Worm (Caenorhabditis elegans) whole organism, L1 larva: Measurements from ENCODE around the gene F41E6.8.

Experiments
- F16B12.6 ChIP-seq: fragments of 150-350 bp; optimal IDR thresholded peaks from 2 replicates; lab custom pipeline; 2014; ENCODE audit warnings: missing biosample characterization, missing genetic modification characterization
- alr-1 ChIP-seq: fragments of 200-800 bp; sonication (Bioruptor generic); optimal IDR thresholded peaks from 2 replicates; lab custom pipeline; 2018; ENCODE audit warnings: borderline replicate concordance, mild to moderate bottlenecking, missing genetic modification characterization, missing compliant biosample characterization
- dsc-1 ChIP-seq: sonication (generic microtip); optimal IDR thresholded peaks from 2 replicates; lab custom pipeline; 2016; ENCODE audit warnings: mild to moderate bottlenecking, missing genetic modification characterization, missing compliant biosample characterization
- efl-1 ChIP-seq, 4 experiments: fragments of 150-350 bp; optimal IDR thresholded peaks in 3 of 4; peaks in 1 of 4; 1 replicate in 1 of 4; 2 replicates in 3 of 4; lab custom pipeline; 2014; ENCODE audit warnings: missing biosample characterization in 2 of 4, missing genetic modification characterization in 2 of 4, missing genetic modification reagents in 2 of 4
- fkh-10 ChIP-seq: sonication (generic microtip); optimal IDR thresholded peaks from 2 replicates; lab custom pipeline; 2017; ENCODE audit warnings: missing biosample characterization, missing genetic modification reagents, missing genetic modification characterization
- fkh-4 ChIP-seq: sonication (generic microtip); optimal IDR thresholded peaks from 2 replicates; lab custom pipeline; 2016; ENCODE audit warnings: missing compliant biosample characterization, missing genetic modification characterization, borderline replicate concordance
- grh-1 ChIP-seq: fragments of 200-800 bp; sonication (Bioruptor generic); IDR thresholded peaks from 2 replicates; pipeline ENCODE4 v1.3.6; 2022; ENCODE audit warnings: missing genetic modification reagents, missing genetic modification characterization, missing compliant biosample characterization
- lin-14 ChIP-seq: fragments of 200-800 bp; sonication (Bioruptor generic); optimal IDR thresholded peaks from 2 replicates; lab custom pipeline; 2018; ENCODE audit warnings: mild to moderate bottlenecking, missing genetic modification characterization, moderate library complexity, missing compliant biosample characterization
- nhr-12 ChIP-seq: sonication (generic microtip); optimal IDR thresholded peaks from 2 replicates; lab custom pipeline; 2017; ENCODE audit warnings: missing biosample characterization, missing genetic modification characterization
- rnt-1 ChIP-seq: sonication (generic microtip); optimal IDR thresholded peaks from 2 replicates; lab custom pipeline; 2016; ENCODE audit warnings: mild to moderate bottlenecking, missing genetic modification characterization, moderate library complexity, missing compliant biosample characterization
- snpc-4 ChIP-seq: fragments of 150-350 bp; optimal IDR thresholded peaks from 2 replicates; lab custom pipeline; 2014; ENCODE audit warnings: missing biosample characterization, missing genetic modification characterization
- sox-4 ChIP-seq: sonication (generic microtip); optimal IDR thresholded peaks from 2 replicates; lab custom pipeline; 2016; ENCODE audit warnings: missing genetic modification characterization, missing compliant biosample characterization
- tbx-2 ChIP-seq: sonication (generic microtip); optimal IDR thresholded peaks from 2 replicates; lab custom pipeline; 2016; ENCODE audit warnings: missing genetic modification characterization, missing compliant biosample characterization
- tlp-1 ChIP-seq: fragments of 150-350 bp; optimal IDR thresholded peaks from 2 replicates; lab custom pipeline; 2014; ENCODE audit warnings: missing biosample characterization, missing genetic modification characterization
- unc-86 ChIP-seq: sonication (generic microtip); optimal IDR thresholded peaks from 2 replicates; lab custom pipeline; 2016; ENCODE audit warnings: missing genetic modification characterization, missing compliant biosample characterization

Gene F41E6.8

DNA sequence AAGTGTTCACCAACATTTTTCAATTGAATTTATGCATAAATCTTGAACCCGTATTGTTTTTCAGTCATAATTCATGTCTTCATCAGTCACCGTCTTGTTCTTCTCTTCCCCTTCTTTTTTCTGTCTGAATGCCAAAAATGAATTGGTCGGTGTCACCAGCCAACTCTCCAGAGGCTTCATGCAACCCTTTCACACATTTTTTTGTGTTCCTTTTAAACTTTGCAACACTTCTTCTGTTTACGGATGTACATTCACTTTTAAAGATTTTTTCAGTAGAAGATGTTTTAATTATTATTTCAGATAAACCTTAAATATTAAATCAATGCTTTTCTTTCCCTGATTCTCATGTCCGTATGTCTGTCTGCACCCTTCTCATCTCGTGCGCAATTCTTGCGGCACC is 40.4 kb downstream of the F41E6.8 start, which contains the start of gene acr-16:
acr-16 (plus strand) TSS at position 301 of the 400 bp plus-strand sequence.
- TF ChIP-seq unc-86 (no peak), nhr-12 (no peak), snpc-4 (no peak), F16B12.6 (tag; lab: Kevin White, UChicago) (no peak), fkh-4 (tag; lab: Kevin White, UChicago) (no peak)

DNA sequence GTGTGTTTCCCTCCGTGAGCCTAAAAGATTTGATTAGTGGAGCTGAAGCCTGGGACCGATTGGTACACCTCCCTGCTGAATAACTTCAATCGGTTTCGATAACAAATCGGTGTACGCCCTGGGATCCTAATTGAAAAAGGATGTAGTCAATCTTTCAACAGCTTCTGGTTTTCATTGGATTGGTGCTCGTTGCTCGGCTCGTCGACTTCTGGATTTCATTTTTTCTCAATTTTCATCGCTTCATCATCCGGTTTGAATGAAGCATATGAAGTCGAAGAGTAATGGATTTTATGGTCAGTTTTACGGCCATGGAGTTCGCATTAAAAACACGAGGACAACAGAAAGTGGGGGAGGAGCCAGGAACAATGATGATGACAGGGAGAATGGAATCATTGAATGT is 45.4 kb downstream of the F41E6.8 start:
- TF ChIP-seq tbx-2 (tag; lab: Kevin White, UChicago) (peak; percentile 27), dsc-1 (tag; lab: Kevin White, UChicago) (peak; percentile 99), fkh-10 (no peak), fkh-4 (tag; lab: Kevin White, UChicago) (peak; percentile 89)

DNA sequence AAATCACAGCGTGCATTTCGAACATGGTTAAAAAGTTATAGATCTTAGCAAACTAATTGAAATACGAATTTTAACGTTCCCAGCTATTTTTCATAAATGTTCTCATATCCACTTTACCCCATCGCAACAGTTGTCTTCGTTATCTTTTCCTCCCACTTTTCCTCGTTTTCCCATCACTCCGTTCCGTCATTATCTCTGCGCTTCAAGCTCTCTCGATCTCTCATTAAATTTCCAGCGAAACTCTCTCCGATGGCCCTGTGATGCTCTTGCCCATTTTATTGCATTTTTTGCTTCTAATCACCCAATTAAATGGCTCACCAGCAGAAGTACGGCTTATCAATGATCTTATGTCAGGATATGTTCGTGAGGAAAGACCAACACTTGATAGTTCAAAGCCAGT is 48.9 kb downstream of the F41E6.8 start, which contains the start of gene acr-15:
acr-15 (plus strand) TSS at position 236 of the 400 bp plus-strand sequence.
- peak; percentile 46 for TF ChIP-seq rnt-1 (tag; lab: Kevin White, UChicago)
- no peak for TF ChIP-seq sox-4 (tag; lab: Kevin White, UChicago)
- TF ChIP-seq tlp-1 (tag; lab: Kevin White, UChicago): no peak
- peak; percentile 1 for TF ChIP-seq lin-14 (GFP tag; lab: Kevin White, UChicago)
- no peak for TF ChIP-seq efl-1 (optimal IDR thresholded peaks at IDR 0.05; lab: Kevin White, UChicago)
- peak in 1 of 2 experiments; percentile 78 for TF ChIP-seq efl-1 (GFP tag; optimal IDR thresholded peaks at IDR 0.05 in 1 of 2; lab: Kevin White, UChicago)
- TF ChIP-seq alr-1 (tag; lab: Kevin White, UChicago): no peak
- no peak for TF ChIP-seq grh-1 (GFP tag; lab: Robert Waterston, UW)
